Fruit fly (Drosophila melanogaster) whole organism, adult: Measurements from ENCODE around the gene Mul1.

Source experiments
- CG11617 ChIP-seq: fragments of 200-800 bp; sonication (Bioruptor generic); optimal IDR thresholded peaks from 2 replicates; lab custom pipeline; 2017; ENCODE audit warnings: mild to moderate bottlenecking, missing biosample characterization, missing genetic modification reagents, missing genetic modification characterization
- CG14711 ChIP-seq: fragments of 200-800 bp; sonication (Bioruptor generic); optimal IDR thresholded peaks from 2 replicates; lab custom pipeline; 2018; ENCODE audit warnings: missing biosample characterization, mild to moderate bottlenecking, missing genetic modification characterization, moderate library complexity
- CG7045 ChIP-seq: fragments of 200-800 bp; sonication (Bioruptor generic); optimal IDR thresholded peaks from 2 replicates; lab custom pipeline; 2017; ENCODE audit warnings: missing biosample characterization, mild to moderate bottlenecking, missing genetic modification characterization
- Clk ChIP-seq: fragments of 200-800 bp; sonication (Bioruptor generic); optimal IDR thresholded peaks from 2 replicates; lab custom pipeline; 2017; ENCODE audit warnings: missing biosample characterization, missing genetic modification characterization
- bab1 ChIP-seq: fragments of 200-800 bp; sonication (Bioruptor generic); optimal IDR thresholded peaks from 3 replicates; lab custom pipeline; 2019; ENCODE audit warnings: missing biosample characterization, mild to moderate bottlenecking, missing genetic modification characterization, moderate library complexity
- cnc ChIP-seq, 2 experiments: fragments of >200 bp; optimal IDR thresholded peaks; 2 replicates each; lab custom pipeline; 2017
- pad ChIP-seq: fragments of 200-800 bp; sonication (Bioruptor generic); optimal IDR thresholded peaks from 3 replicates; lab custom pipeline; 2017; ENCODE audit warnings: missing biosample characterization, missing genetic modification characterization, mild to moderate bottlenecking, moderate library complexity, missing genetic modification reagents

DNA sequence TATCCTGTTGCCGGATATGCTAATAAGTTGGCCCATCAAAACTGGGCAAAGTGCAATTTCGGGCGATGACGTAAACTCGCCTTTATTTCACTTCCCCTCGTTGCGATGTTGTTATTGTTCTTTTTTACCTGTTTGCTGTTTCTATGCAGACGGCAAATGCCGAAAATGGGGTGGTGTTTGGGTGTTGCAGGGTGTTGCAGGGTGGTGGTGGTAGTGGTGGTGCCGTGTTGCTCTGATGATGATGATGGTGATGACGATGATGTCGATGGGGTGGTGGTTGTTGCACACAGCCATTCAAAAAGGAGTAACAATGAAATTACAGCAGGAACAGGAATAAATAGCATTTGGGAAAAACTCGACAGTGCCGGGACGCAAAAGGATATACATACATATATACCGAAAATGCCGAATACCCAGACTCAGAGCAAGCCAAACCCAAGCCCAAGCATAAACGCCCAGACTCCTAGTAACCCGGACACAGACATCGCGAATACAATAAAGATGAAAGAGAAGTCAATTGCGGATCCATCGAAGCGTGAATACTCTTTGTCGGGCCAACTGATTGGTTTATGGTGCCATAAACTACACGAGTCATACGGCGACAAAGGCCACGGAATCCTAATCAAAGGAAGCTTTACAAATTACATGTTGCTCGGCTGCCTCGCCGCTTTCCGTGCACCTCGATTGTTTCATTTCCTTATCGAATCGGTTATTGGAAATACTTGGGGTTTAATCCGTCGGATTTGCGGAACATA, 42.3 kb upstream of the Mul1 start:
- TF ChIP-seq pad (no peak), CG14711 (no peak), cnc (optimal IDR thresholded peaks at IDR 0.05; lab: Kevin White, UChicago) (no peak), CG11617 (GFP tag; lab: Kevin White, UChicago) (no peak), bab1 (no peak), Clk (no peak), CG7045 (no peak)
